Worm (Caenorhabditis elegans) whole organism, young adult: Measurements from ENCODE around the gene srv-30.

Experiments
- C06A6.2 ChIP-seq: fragments of 200-800 bp; sonication (Bioruptor generic); conservative IDR thresholded peaks from 2 replicates; pipeline ENCODE4 v1.3.6; 2022; ENCODE audit warnings: missing genetic modification characterization, missing compliant biosample characterization
- F22D6.2 ChIP-seq: sonication (generic microtip); optimal IDR thresholded peaks from 2 replicates; lab custom pipeline; 2016; ENCODE audit warnings: mild to moderate bottlenecking, missing genetic modification characterization, missing compliant biosample characterization
- K12H6.12 ChIP-seq: fragments of 200-800 bp; sonication (Bioruptor generic); optimal IDR thresholded peaks from 2 replicates; lab custom pipeline; 2018; ENCODE audit warnings: mild to moderate bottlenecking, missing genetic modification characterization, missing compliant biosample characterization
- T26A5.8 ChIP-seq: sonication (generic microtip); optimal IDR thresholded peaks from 2 replicates; lab custom pipeline; 2016; ENCODE audit warnings: missing genetic modification characterization, missing compliant biosample characterization
- Y67H2A.10 ChIP-seq: fragments of 200-800 bp; sonication (Bioruptor generic); conservative IDR thresholded peaks from 2 replicates; pipeline ENCODE4 v1.3.6; 2022; ENCODE audit warnings: missing genetic modification reagents, missing genetic modification characterization, missing compliant biosample characterization
- ZK185.1 ChIP-seq: sonication (generic microtip); optimal IDR thresholded peaks from 2 replicates; lab custom pipeline; 2016; ENCODE audit warnings: mild to moderate bottlenecking, missing genetic modification characterization, missing compliant biosample characterization; ENCODE audit not compliant: poor library complexity, severe bottlenecking
- akir-1 ChIP-seq: fragments of 200-800 bp; sonication (Bioruptor generic); optimal IDR thresholded peaks from 2 replicates; lab custom pipeline; 2018; ENCODE audit warnings: mild to moderate bottlenecking, missing genetic modification characterization, moderate library complexity, missing compliant biosample characterization
- aptf-3 ChIP-seq: fragments of 200-800 bp; sonication (Bioruptor generic); IDR thresholded peaks from 2 replicates; pipeline ENCODE4 v1.3.6; 2022; ENCODE audit warnings: missing genetic modification characterization, missing compliant biosample characterization
- atf-7 ChIP-seq: sonication (generic microtip); optimal IDR thresholded peaks from 2 replicates; lab custom pipeline; 2017; ENCODE audit warnings: mild to moderate bottlenecking, missing genetic modification characterization, missing compliant biosample characterization
- bed-1 ChIP-seq: fragments of 200-800 bp; sonication (Bioruptor generic); IDR thresholded peaks from 2 replicates; pipeline ENCODE4 v1.3.6; 2022; ENCODE audit warnings: missing genetic modification reagents, missing genetic modification characterization, missing compliant biosample characterization
- cebp-2 ChIP-seq: fragments of 200-800 bp; sonication (Bioruptor generic); IDR thresholded peaks from 2 replicates; pipeline ENCODE4 v1.3.6; 2022; ENCODE audit warnings: missing genetic modification characterization, missing compliant biosample characterization
- ceh-100 ChIP-seq: fragments of 200-800 bp; sonication (Bioruptor generic); IDR thresholded peaks from 2 replicates; pipeline ENCODE4 v1.3.6; 2022; ENCODE audit warnings: missing genetic modification reagents, missing genetic modification characterization, missing compliant biosample characterization
- ceh-40 ChIP-seq: fragments of 200-800 bp; sonication (Bioruptor generic); IDR thresholded peaks from 2 replicates; pipeline ENCODE4 v1.3.6; 2022; ENCODE audit warnings: missing genetic modification characterization, missing compliant biosample characterization
- ceh-58 ChIP-seq: fragments of 200-800 bp; sonication (Bioruptor generic); IDR thresholded peaks from 2 replicates; pipeline ENCODE4 v1.3.6; 2022; ENCODE audit warnings: missing genetic modification characterization, missing compliant biosample characterization
- efl-1 ChIP-seq: fragments of 150-350 bp; optimal IDR thresholded peaks from 2 replicates; lab custom pipeline; 2014; ENCODE audit warnings: missing biosample characterization, missing genetic modification reagents, missing genetic modification characterization
- egl-18 ChIP-seq: fragments of 200-800 bp; sonication (Bioruptor generic); IDR thresholded peaks from 2 replicates; pipeline ENCODE4 v1.3.6; 2022; ENCODE audit warnings: missing genetic modification reagents, missing genetic modification characterization, missing compliant biosample characterization
- hmg-1.2 ChIP-seq: fragments of 200-800 bp; sonication (Bioruptor generic); IDR thresholded peaks from 2 replicates; pipeline ENCODE4 v1.3.6; 2022; ENCODE audit warnings: missing genetic modification reagents, missing genetic modification characterization, missing compliant biosample characterization
- hmg-20 ChIP-seq: fragments of 200-800 bp; sonication (Bioruptor generic); IDR thresholded peaks from 2 replicates; pipeline ENCODE4 v1.3.6; 2022; ENCODE audit warnings: missing genetic modification reagents, missing genetic modification characterization, missing compliant biosample characterization
- hrde-1 ChIP-seq: sonication (generic microtip); optimal IDR thresholded peaks from 2 replicates; lab custom pipeline; 2016; ENCODE audit warnings: missing genetic modification characterization, mild to moderate bottlenecking, missing compliant biosample characterization, moderate library complexity, missing genotype, missing genetic modification reagents, borderline replicate concordance
- lin-35 ChIP-seq, 3 experiments: fragments of 150-350 bp in 2 of 3; sonication (generic microtip) in 1 of 3; optimal IDR thresholded peaks; 2 replicates each; lab custom pipeline; 2014 to 2018; ENCODE audit warnings: missing biosample characterization in 3 of 3, missing genetic modification characterization in 3 of 3, missing genetic modification reagents in 3 of 3
- lsl-1 ChIP-seq: fragments of 200-800 bp; sonication (Bioruptor generic); optimal IDR thresholded peaks from 2 replicates; lab custom pipeline; 2018; ENCODE audit warnings: mild to moderate bottlenecking, missing genetic modification characterization, moderate library complexity, missing compliant biosample characterization
- mcd-1 ChIP-seq: fragments of 200-800 bp; sonication (Bioruptor generic); IDR thresholded peaks from 2 replicates; pipeline ENCODE4 v1.3.6; 2022; ENCODE audit warnings: missing genetic modification reagents, missing genetic modification characterization, missing compliant biosample characterization
- mxl-1 ChIP-seq: sonication (generic microtip); optimal IDR thresholded peaks from 2 replicates; lab custom pipeline; 2016; ENCODE audit warnings: missing genetic modification characterization, missing compliant biosample characterization
- nfya-2 ChIP-seq: fragments of 200-800 bp; sonication (Bioruptor generic); IDR thresholded peaks from 2 replicates; pipeline ENCODE4 v1.3.6; 2022; ENCODE audit warnings: missing genetic modification reagents, missing genetic modification characterization, missing compliant biosample characterization
- nhr-27 ChIP-seq: fragments of 200-800 bp; sonication (Bioruptor generic); optimal IDR thresholded peaks from 2 replicates; lab custom pipeline; 2018; ENCODE audit warnings: mild to moderate bottlenecking, missing genetic modification characterization, moderate library complexity, missing compliant biosample characterization
- nhr-80 ChIP-seq: sonication (generic microtip); optimal IDR thresholded peaks from 2 replicates; lab custom pipeline; 2016; ENCODE audit warnings: missing genetic modification characterization, missing compliant biosample characterization
- nhr-90 ChIP-seq: sonication (generic microtip); optimal IDR thresholded peaks from 2 replicates; lab custom pipeline; 2016; ENCODE audit warnings: missing genotype, mild to moderate bottlenecking, missing genetic modification characterization, missing compliant biosample characterization
- pha-4 ChIP-seq: fragments of 150-350 bp; sonication (generic microtip); optimal IDR thresholded peaks from 2 replicates; lab custom pipeline; 2014; ENCODE audit warnings: missing biosample characterization, missing genetic modification reagents, missing genetic modification characterization
- rec-8 ChIP-seq, 2 experiments: sonication (generic microtip); optimal IDR thresholded peaks; 2 replicates each; lab custom pipeline; 2016; ENCODE audit warnings: mild to moderate bottlenecking in 2 of 2, missing genetic modification characterization in 2 of 2, missing genetic modification reagents in 2 of 2, missing genotype in 2 of 2, missing biosample characterization in 1 of 2, missing compliant biosample characterization in 1 of 2, moderate library complexity in 1 of 2
- rpc-1 ChIP-seq, 2 experiments: fragments of 150-350 bp in 1 of 2; sonication (generic microtip) in 1 of 2; optimal IDR thresholded peaks; 2 replicates each; lab custom pipeline; 2014 to 2018; ENCODE audit warnings: missing biosample characterization in 1 of 2, missing genetic modification characterization in 1 of 2, missing genetic modification reagents in 1 of 2, missing genotype in 1 of 2
- snpc-1.3 ChIP-seq: sonication (generic microtip); optimal IDR thresholded peaks from 2 replicates; lab custom pipeline; 2017; ENCODE audit warnings: missing genetic modification characterization, mild to moderate bottlenecking, missing compliant biosample characterization, antibody characterized with exemption, moderate library complexity, missing genotype, missing genetic modification reagents; ENCODE audit not compliant: insufficient read depth
- tbp1 ChIP-seq: fragments of 200-800 bp; sonication (Bioruptor generic); optimal IDR thresholded peaks from 2 replicates; lab custom pipeline; 2018; ENCODE audit warnings: mild to moderate bottlenecking, missing genetic modification characterization, missing compliant biosample characterization
- unc-130 ChIP-seq: sonication (generic microtip); optimal IDR thresholded peaks from 2 replicates; lab custom pipeline; 2016; ENCODE audit warnings: missing genetic modification reagents, missing genetic modification characterization, missing compliant biosample characterization
- zim-3 ChIP-seq: sonication (generic microtip); optimal IDR thresholded peaks from 2 replicates; lab custom pipeline; 2017; ENCODE audit warnings: mild to moderate bottlenecking, missing genetic modification characterization, moderate library complexity, missing compliant biosample characterization
- ztf-25 ChIP-seq: fragments of 200-800 bp; sonication (Bioruptor generic); IDR thresholded peaks from 2 replicates; pipeline ENCODE4 v1.3.6; 2022; ENCODE audit warnings: missing genetic modification reagents, missing genetic modification characterization, missing compliant biosample characterization

Gene srv-30

DNA sequence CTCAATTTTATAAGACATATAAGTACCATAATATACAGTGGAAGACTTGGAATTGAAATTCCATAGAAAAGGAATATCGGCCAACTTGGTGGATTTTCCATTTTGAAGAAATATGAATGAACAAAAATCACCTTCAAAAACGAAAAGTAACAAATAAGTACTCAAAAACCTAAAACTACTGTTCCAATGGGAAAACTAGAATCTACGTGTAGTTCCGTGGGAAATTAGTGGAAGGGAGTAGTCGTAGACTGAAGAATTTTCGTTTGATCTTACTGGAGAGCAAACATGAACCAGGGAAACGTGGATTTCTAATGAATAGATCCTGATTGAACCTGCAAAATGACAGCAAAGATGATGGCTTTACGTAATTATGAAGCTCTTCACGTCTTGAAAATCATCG is 2.7 kb upstream of the srv-30 start, which contains the start of gene srv-31:
Gene srv-31, minus strand, starts transcription at position 101 of the 400 bp plus-strand sequence.
- no peak for TF ChIP-seq nhr-90 (tag; lab: Kevin White, UChicago)
- no peak for TF ChIP-seq Y67H2A.10 (GFP tag; lab: Robert Waterston, UW)
- TF ChIP-seq lsl-1: no peak
- no peak for TF ChIP-seq nfya-2 (GFP tag; lab: Robert Waterston, UW)
- TF ChIP-seq rec-8 (tag; optimal IDR thresholded peaks at IDR 0.05; lab: Kevin White, UChicago): no peak
- no peak for TF ChIP-seq ceh-40 (GFP tag; lab: Robert Waterston, UW)

ce11 chrIV:6266499-6266898 is 2.7 kb downstream of the srv-30 start, which contains the start of gene srv-29:
Gene srv-29 (minus strand): TSS chrIV:6266599.
- TF ChIP-seq bed-1 (GFP tag; lab: Robert Waterston, UW) (no peak), nhr-80 (tag; lab: Kevin White, UChicago) (no peak), hmg-1.2 (GFP tag; lab: Robert Waterston, UW) (no peak)

DNA sequence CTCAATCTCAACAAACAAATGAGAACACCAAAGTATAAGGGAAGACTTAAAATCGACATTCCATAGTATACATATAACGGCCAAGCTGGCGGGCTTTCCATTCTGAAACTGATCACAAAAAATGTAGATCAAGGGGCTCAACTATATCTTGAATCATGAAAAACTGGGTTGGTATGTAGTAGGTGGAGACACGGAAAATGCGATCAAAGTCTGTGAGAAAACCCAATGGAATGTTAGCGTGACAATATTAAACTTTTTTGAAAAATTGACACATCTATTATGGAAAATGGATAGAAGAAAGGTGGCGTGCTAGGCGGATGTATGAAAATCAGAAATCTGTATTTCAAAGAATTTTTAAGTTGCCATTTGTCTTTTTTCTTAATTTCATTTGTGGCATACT is 6.0 kb downstream of the srv-30 start, which contains the start of gene srv-28:
Gene srv-28, minus strand, starts transcription at position 101 of the 400 bp plus-strand sequence.
- no peak for TF ChIP-seq akir-1 (GFP tag; lab: Kevin White, UChicago)
- no peak for TF ChIP-seq F22D6.2 (tag; lab: Kevin White, UChicago)
- no peak for TF ChIP-seq C06A6.2 (GFP tag; lab: Robert Waterston, UW)
- no peak for TF ChIP-seq cebp-2
- no peak for TF ChIP-seq unc-130 (GFP tag; lab: Kevin White, UChicago)
- TF ChIP-seq lin-35 (GFP tag; optimal IDR thresholded peaks at IDR 0.05; lab: Kevin White, UChicago): no peak
- TF ChIP-seq rpc-1 (optimal IDR thresholded peaks at IDR 0.05; lab: Kevin White, UChicago): no peak
- TF ChIP-seq rpc-1 (tag; optimal IDR thresholded peaks at IDR 0.05; lab: Kevin White, UChicago): no peak
- TF ChIP-seq mxl-1 (tag; lab: Kevin White, UChicago): no peak
- no peak for TF ChIP-seq ztf-25 (GFP tag; lab: Robert Waterston, UW)
- no peak for TF ChIP-seq hrde-1 (tag; lab: Kevin White, UChicago)
- TF ChIP-seq, all 124 proteins: peak for 0

DNA sequence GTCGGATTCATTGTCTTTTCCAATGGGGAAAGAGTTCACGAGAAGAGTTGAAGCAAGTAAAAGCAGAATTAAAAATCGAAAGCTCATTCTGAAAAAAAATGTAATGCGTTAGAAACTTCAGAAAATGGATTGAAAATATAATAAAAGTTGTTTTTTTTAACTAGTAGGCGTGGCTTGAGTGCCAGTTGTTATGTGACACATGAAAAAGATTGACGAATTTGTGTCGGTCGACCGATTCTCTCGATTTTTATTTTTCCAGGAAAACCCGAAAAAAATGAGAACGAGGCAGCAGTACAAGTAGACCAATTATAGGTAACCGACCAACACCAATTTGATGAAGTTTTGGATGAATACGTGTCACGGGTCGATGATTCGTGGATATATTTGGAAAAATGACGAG is 9.5 kb downstream of the srv-30 start, which contains the start of gene nlp-16:
Gene nlp-16, minus strand, starts transcription at position 101 of the 400 bp plus-strand sequence.
- no peak for TF ChIP-seq aptf-3 (GFP tag; lab: Robert Waterston, UW)
- no peak for TF ChIP-seq atf-7
- TF ChIP-seq zim-3 (tag; lab: Kevin White, UChicago): no peak
- TF ChIP-seq tbp1: no peak
- TF ChIP-seq nfya-2 (GFP tag; lab: Robert Waterston, UW): no peak
- TF ChIP-seq efl-1 (GFP tag; lab: Kevin White, UChicago): no peak
- no peak for TF ChIP-seq pha-4 (tag; lab: Kevin White, UChicago)
- TF ChIP-seq hmg-20 (GFP tag; lab: Robert Waterston, UW): no peak
- no peak for TF ChIP-seq T26A5.8 (tag; lab: Kevin White, UChicago)
- TF ChIP-seq snpc-1.3: no peak
- TF ChIP-seq K12H6.12 (tag; lab: Kevin White, UChicago): no peak
- TF ChIP-seq nhr-27 (tag; lab: Kevin White, UChicago): no peak
- no peak for TF ChIP-seq ceh-40 (GFP tag; lab: Robert Waterston, UW)
- no peak for TF ChIP-seq ceh-58 (GFP tag; lab: Robert Waterston, UW)
- TF ChIP-seq ZK185.1 (tag; lab: Kevin White, UChicago): no peak
- TF ChIP-seq egl-18 (GFP tag; lab: Robert Waterston, UW): no peak
- no peak for TF ChIP-seq mcd-1
- no peak for TF ChIP-seq ceh-100 (GFP tag; lab: Robert Waterston, UW)
